Worm (Caenorhabditis elegans) whole organism, L4/young adult: ENCODE results near the gene rrp-1.

Source experiments
- W03F9.2 ChIP-seq: fragments of 150-350 bp; optimal IDR thresholded peaks from 2 replicates; lab custom pipeline; 2014; ENCODE audit warnings: missing biosample characterization, missing genetic modification characterization
- dao-5 ChIP-seq: sonication (generic microtip); optimal IDR thresholded peaks from 2 replicates; lab custom pipeline; 2016; ENCODE audit warnings: missing genotype, missing genetic modification characterization, moderate library complexity, missing compliant biosample characterization

DNA sequence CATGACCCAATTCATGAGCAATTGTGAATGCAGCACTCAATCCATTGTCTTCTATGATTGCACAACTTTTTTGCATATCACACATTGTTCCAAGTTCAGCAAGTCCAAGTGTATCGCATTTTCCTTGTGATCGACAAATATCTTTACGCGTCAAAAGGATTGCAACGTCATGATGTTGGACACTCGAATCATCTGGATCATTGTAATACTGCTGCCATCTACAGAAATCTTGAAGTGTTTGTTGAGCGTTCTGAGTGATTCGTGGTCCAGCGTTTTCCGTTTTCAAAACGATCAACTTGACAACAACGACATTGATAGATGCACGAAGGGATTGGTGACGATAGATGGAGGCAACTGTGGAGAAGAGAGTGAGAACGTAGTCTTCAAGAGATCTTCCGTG, 38.9 kb downstream of the rrp-1 start:
- TF ChIP-seq W03F9.2 (tag; lab: Kevin White, UChicago): no peak
- TF ChIP-seq dao-5 (tag; lab: Kevin White, UChicago): no peak
